Worm (Caenorhabditis elegans) whole organism, young adult: Measurements from ENCODE around the gene srx-31.
A peak's percentile ranks its signal among the peaks of the same experiment; 100 is the strongest.

Source experiments
- B0019.2 ChIP-seq: fragments of 200-800 bp; sonication (Bioruptor generic); conservative IDR thresholded peaks from 2 replicates; pipeline ENCODE4 v1.3.6; 2022; ENCODE audit warnings: missing genetic modification reagents, missing genetic modification characterization, missing compliant biosample characterization
- B0261.1 ChIP-seq: sonication (generic microtip); optimal IDR thresholded peaks from 2 replicates; lab custom pipeline; 2016; ENCODE audit warnings: mild to moderate bottlenecking, missing genetic modification characterization, moderate library complexity, missing compliant biosample characterization
- D2030.7 ChIP-seq: fragments of 200-800 bp; sonication (Bioruptor generic); IDR thresholded peaks from 2 replicates; pipeline ENCODE4 v1.3.6; 2022; ENCODE audit warnings: missing genetic modification reagents, missing genetic modification characterization, missing compliant biosample characterization
- F33H1.4 ChIP-seq: fragments of 200-800 bp; sonication (Bioruptor generic); IDR thresholded peaks from 2 replicates; pipeline ENCODE4 v1.3.6; 2022; ENCODE audit warnings: missing genetic modification reagents, missing genetic modification characterization, missing compliant biosample characterization
- K11D2.4 ChIP-seq: fragments of 200-800 bp; sonication (Bioruptor generic); IDR thresholded peaks from 2 replicates; pipeline ENCODE4 v1.3.6; 2022; ENCODE audit warnings: missing genetic modification reagents, missing genetic modification characterization, missing compliant biosample characterization
- Y53F4B.3 ChIP-seq: fragments of 200-800 bp; sonication (Bioruptor generic); IDR thresholded peaks from 2 replicates; pipeline ENCODE4 v1.3.6; 2022; ENCODE audit warnings: missing genetic modification reagents, missing genetic modification characterization, missing compliant biosample characterization
- Y53G8AR.9 ChIP-seq: fragments of 200-800 bp; sonication (Bioruptor generic); conservative IDR thresholded peaks from 2 replicates; pipeline ENCODE4 v1.3.6; 2022; ENCODE audit warnings: missing genetic modification reagents, missing genetic modification characterization, missing compliant biosample characterization
- Y56A3A.18 ChIP-seq: fragments of 200-800 bp; sonication (Bioruptor generic); IDR thresholded peaks from 2 replicates; pipeline ENCODE4 v1.3.6; 2022; ENCODE audit warnings: missing genetic modification reagents, missing genetic modification characterization, missing compliant biosample characterization
- Y67H2A.10 ChIP-seq: fragments of 200-800 bp; sonication (Bioruptor generic); conservative IDR thresholded peaks from 2 replicates; pipeline ENCODE4 v1.3.6; 2022; ENCODE audit warnings: missing genetic modification reagents, missing genetic modification characterization, missing compliant biosample characterization
- Y79H2A.3 ChIP-seq: fragments of 200-800 bp; sonication (Bioruptor generic); conservative IDR thresholded peaks from 2 replicates; pipeline ENCODE4 v1.3.6; 2022; ENCODE audit warnings: missing genetic modification reagents, missing genetic modification characterization, missing compliant biosample characterization
- akir-1 ChIP-seq: fragments of 200-800 bp; sonication (Bioruptor generic); optimal IDR thresholded peaks from 2 replicates; lab custom pipeline; 2018; ENCODE audit warnings: mild to moderate bottlenecking, missing genetic modification characterization, moderate library complexity, missing compliant biosample characterization
- aptf-3 ChIP-seq: fragments of 200-800 bp; sonication (Bioruptor generic); IDR thresholded peaks from 2 replicates; pipeline ENCODE4 v1.3.6; 2022; ENCODE audit warnings: missing genetic modification characterization, missing compliant biosample characterization
- attf-6 ChIP-seq: fragments of 200-800 bp; sonication (Bioruptor generic); IDR thresholded peaks from 2 replicates; pipeline ENCODE4 v1.3.6; 2022; ENCODE audit warnings: missing genetic modification reagents, missing genetic modification characterization, missing compliant biosample characterization
- bed-1 ChIP-seq: fragments of 200-800 bp; sonication (Bioruptor generic); IDR thresholded peaks from 2 replicates; pipeline ENCODE4 v1.3.6; 2022; ENCODE audit warnings: missing genetic modification reagents, missing genetic modification characterization, missing compliant biosample characterization
- bed-2 ChIP-seq: fragments of 200-800 bp; sonication (Bioruptor generic); IDR thresholded peaks from 2 replicates; pipeline ENCODE4 v1.3.6; 2022; ENCODE audit warnings: missing genetic modification reagents, missing genetic modification characterization, missing compliant biosample characterization
- cebp-1 ChIP-seq, 2 experiments: fragments of 200-800 bp in 1 of 2; sonication (Bioruptor generic) in 1 of 2; sonication (generic microtip) in 1 of 2; IDR thresholded peaks in 1 of 2; optimal IDR thresholded peaks in 1 of 2; 2 replicates each; pipeline versions ENCODE4 v1.3.6 to Lab custom; 2017 to 2022; ENCODE audit warnings: missing compliant biosample characterization in 2 of 2, missing genetic modification characterization in 2 of 2, mild to moderate bottlenecking in 1 of 2, missing genetic modification reagents in 1 of 2, moderate library complexity in 1 of 2
- die-1 ChIP-seq: sonication (generic microtip); optimal IDR thresholded peaks from 2 replicates; lab custom pipeline; 2016; ENCODE audit warnings: missing genotype, mild to moderate bottlenecking, missing genetic modification characterization, missing compliant biosample characterization
- dpff-1 ChIP-seq: sonication (generic microtip); optimal IDR thresholded peaks from 2 replicates; lab custom pipeline; 2017; ENCODE audit warnings: mild to moderate bottlenecking, missing genetic modification characterization, missing compliant biosample characterization
- dpl-1 ChIP-seq: fragments of 150-350 bp; optimal IDR thresholded peaks from 2 replicates; lab custom pipeline; 2014; ENCODE audit warnings: missing biosample characterization, missing genetic modification reagents, missing genetic modification characterization
- ekl-4 ChIP-seq: fragments of 200-800 bp; sonication (Bioruptor generic); IDR thresholded peaks from 2 replicates; pipeline ENCODE4 v1.3.6; 2022; ENCODE audit warnings: missing genetic modification reagents, missing genetic modification characterization, missing compliant biosample characterization
- ets-4 ChIP-seq: fragments of 200-800 bp; sonication (Bioruptor generic); optimal IDR thresholded peaks from 2 replicates; lab custom pipeline; 2018; ENCODE audit warnings: mild to moderate bottlenecking, missing genetic modification characterization, missing compliant biosample characterization
- hmg-1.2 ChIP-seq: fragments of 200-800 bp; sonication (Bioruptor generic); IDR thresholded peaks from 2 replicates; pipeline ENCODE4 v1.3.6; 2022; ENCODE audit warnings: missing genetic modification reagents, missing genetic modification characterization, missing compliant biosample characterization
- hmg-20 ChIP-seq: fragments of 200-800 bp; sonication (Bioruptor generic); IDR thresholded peaks from 2 replicates; pipeline ENCODE4 v1.3.6; 2022; ENCODE audit warnings: missing genetic modification reagents, missing genetic modification characterization, missing compliant biosample characterization
- hrde-1 ChIP-seq: sonication (generic microtip); optimal IDR thresholded peaks from 2 replicates; lab custom pipeline; 2016; ENCODE audit warnings: missing genetic modification characterization, mild to moderate bottlenecking, missing compliant biosample characterization, moderate library complexity, missing genotype, missing genetic modification reagents, borderline replicate concordance
- hsf-1 ChIP-seq: fragments of 200-800 bp; sonication (Bioruptor generic); IDR thresholded peaks from 2 replicates; pipeline ENCODE4 v1.3.6; 2022; ENCODE audit warnings: missing genetic modification reagents, missing genetic modification characterization, missing compliant biosample characterization
- lag-1 ChIP-seq: fragments of 200-800 bp; sonication (Bioruptor generic); IDR thresholded peaks from 2 replicates; pipeline ENCODE4 v1.3.6; 2022; ENCODE audit warnings: missing genetic modification reagents, missing genetic modification characterization, missing compliant biosample characterization
- lin-26 ChIP-seq: fragments of 200-800 bp; sonication (Bioruptor generic); IDR thresholded peaks from 2 replicates; pipeline ENCODE4 v1.3.6; 2022; ENCODE audit warnings: missing genetic modification reagents, missing genetic modification characterization, missing compliant biosample characterization
- lsl-1 ChIP-seq: fragments of 200-800 bp; sonication (Bioruptor generic); optimal IDR thresholded peaks from 2 replicates; lab custom pipeline; 2018; ENCODE audit warnings: mild to moderate bottlenecking, missing genetic modification characterization, moderate library complexity, missing compliant biosample characterization
- madf-6 ChIP-seq: fragments of 200-800 bp; sonication (Bioruptor generic); IDR thresholded peaks from 2 replicates; pipeline ENCODE4 v1.3.6; 2022; ENCODE audit warnings: missing genetic modification reagents, missing genetic modification characterization, missing compliant biosample characterization
- madf-8 ChIP-seq: fragments of 200-800 bp; sonication (Bioruptor generic); conservative IDR thresholded peaks from 2 replicates; pipeline ENCODE4 v1.3.6; 2022; ENCODE audit warnings: missing genetic modification reagents, missing genetic modification characterization, missing compliant biosample characterization
- mcd-1 ChIP-seq: fragments of 200-800 bp; sonication (Bioruptor generic); IDR thresholded peaks from 2 replicates; pipeline ENCODE4 v1.3.6; 2022; ENCODE audit warnings: missing genetic modification reagents, missing genetic modification characterization, missing compliant biosample characterization
- mxl-1 ChIP-seq: sonication (generic microtip); optimal IDR thresholded peaks from 2 replicates; lab custom pipeline; 2016; ENCODE audit warnings: missing genetic modification characterization, missing compliant biosample characterization
- nfyb-1 ChIP-seq: fragments of 200-800 bp; sonication (Bioruptor generic); IDR thresholded peaks from 2 replicates; pipeline ENCODE4 v1.3.6; 2022; ENCODE audit warnings: missing genetic modification reagents, missing genetic modification characterization, missing compliant biosample characterization
- repo-1 ChIP-seq: sonication (generic microtip); optimal IDR thresholded peaks from 2 replicates; lab custom pipeline; 2017; ENCODE audit warnings: mild to moderate bottlenecking, missing genetic modification characterization, missing compliant biosample characterization
- rpc-1 ChIP-seq, 2 experiments: fragments of 150-350 bp in 1 of 2; sonication (generic microtip) in 1 of 2; optimal IDR thresholded peaks; 2 replicates each; lab custom pipeline; 2014 to 2018; ENCODE audit warnings: missing biosample characterization in 1 of 2, missing genetic modification characterization in 1 of 2, missing genetic modification reagents in 1 of 2, missing genotype in 1 of 2
- snpc-1.1 ChIP-seq: sonication (generic microtip); optimal IDR thresholded peaks from 2 replicates; lab custom pipeline; 2017; ENCODE audit warnings: missing genetic modification characterization, mild to moderate bottlenecking, missing compliant biosample characterization, antibody characterized with exemption, moderate library complexity, missing genotype, missing genetic modification reagents; ENCODE audit not compliant: insufficient read depth
- tbp1 ChIP-seq: fragments of 200-800 bp; sonication (Bioruptor generic); optimal IDR thresholded peaks from 2 replicates; lab custom pipeline; 2018; ENCODE audit warnings: mild to moderate bottlenecking, missing genetic modification characterization, missing compliant biosample characterization
- xnd-1 ChIP-seq: sonication (generic microtip); optimal IDR thresholded peaks from 2 replicates; lab custom pipeline; 2016; ENCODE audit warnings: missing genotype, missing genetic modification reagents, missing genetic modification characterization, missing compliant biosample characterization
- ztf-18 ChIP-seq: sonication (generic microtip); optimal IDR thresholded peaks from 2 replicates; lab custom pipeline; 2016; ENCODE audit warnings: missing genotype, mild to moderate bottlenecking, missing genetic modification characterization, missing compliant biosample characterization
- ztf-22 ChIP-seq: fragments of 200-800 bp; sonication (Bioruptor generic); optimal IDR thresholded peaks from 2 replicates; lab custom pipeline; 2018; ENCODE audit warnings: mild to moderate bottlenecking, missing genetic modification characterization, moderate library complexity, missing compliant biosample characterization
- ztf-6 ChIP-seq: fragments of 200-800 bp; sonication (Bioruptor generic); IDR thresholded peaks from 2 replicates; pipeline ENCODE4 v1.3.6; 2022; ENCODE audit warnings: missing genetic modification reagents, missing genetic modification characterization, missing compliant biosample characterization

srx-31 gene

DNA sequence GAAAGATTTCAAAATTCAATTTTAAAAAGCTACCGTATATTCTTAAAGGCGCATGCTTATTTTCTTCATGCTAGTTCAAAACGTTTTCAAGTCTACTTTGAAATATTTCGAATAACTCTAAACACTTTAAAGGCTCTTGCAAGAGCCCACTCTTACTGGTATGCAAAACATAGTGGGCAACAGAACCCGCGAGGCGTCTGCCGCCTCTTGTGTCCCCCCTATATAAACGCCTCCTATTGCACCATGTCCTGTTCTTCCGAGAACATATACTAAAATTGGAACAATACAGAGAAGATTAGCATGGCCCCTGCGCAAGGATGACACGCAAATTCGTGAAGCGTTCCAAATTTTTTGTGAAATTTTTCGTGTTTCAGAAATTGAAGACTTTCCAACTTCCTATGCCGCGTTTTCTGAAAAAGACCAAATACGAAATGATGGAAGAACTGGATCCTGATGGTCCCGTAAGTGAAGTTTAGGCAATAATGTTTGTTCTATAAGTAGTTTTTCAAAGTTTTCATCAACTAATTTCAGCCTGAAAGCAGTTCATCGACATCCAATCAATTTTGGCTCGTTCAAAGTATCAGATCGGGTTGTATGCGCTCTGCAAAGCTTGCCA, 36.1 kb upstream of the srx-31 start (continued):
- TF ChIP-seq tbp1 (GFP tag; lab: Kevin White, UChicago) (peak; percentile 79), xnd-1 (peak; percentile 32), rpc-1 (optimal IDR thresholded peaks at IDR 0.05; lab: Kevin White, UChicago) (peak; percentile 54), rpc-1 (tag; optimal IDR thresholded peaks at IDR 0.05; lab: Kevin White, UChicago) (peak; percentile 74), Y56A3A.18 (peak; percentile 84), attf-6 (0 out of 2 replicates have a peak, but pooled peaks have one; percentile 31), aptf-3 (GFP tag; lab: Robert Waterston, UW) (no peak), hmg-1.2 (GFP tag; lab: Robert Waterston, UW) (peak; percentile 98), lin-26 (GFP tag; lab: Robert Waterston, UW) (peak; percentile 83), Y67H2A.10 (no peak), hmg-20 (0 out of 2 replicates have a peak, but pooled peaks have one; percentile 67), ets-4 (GFP tag; lab: Kevin White, UChicago) (no peak), nfyb-1 (no peak), lsl-1 (GFP tag; lab: Kevin White, UChicago) (peak; percentile 7), mcd-1 (GFP tag; lab: Robert Waterston, UW) (peak; percentile 69), dpff-1 (tag; lab: Kevin White, UChicago) (no peak), ekl-4 (peak; percentile 38; the same call in 1 of the 2 replicates), F33H1.4 (GFP tag; lab: Robert Waterston, UW) (0 out of 2 replicates have a peak, but pooled peaks have one; percentile 17), hsf-1 (GFP tag; lab: Robert Waterston, UW) (peak; percentile 66; the same call in 1 of the 2 replicates), madf-6 (GFP tag; lab: Robert Waterston, UW) (peak; percentile 81), hrde-1 (tag; lab: Kevin White, UChicago) (no peak), D2030.7 (peak; percentile 56; the same call in 1 of the 2 replicates), Y53G8AR.9 (0 out of 2 replicates have a peak, but pooled peaks have one; percentile 51), ztf-6 (GFP tag; lab: Robert Waterston, UW) (0 out of 2 replicates have a peak, but pooled peaks have one; percentile 51), Y79H2A.3 (GFP tag; lab: Robert Waterston, UW) (no peak), madf-8 (GFP tag; lab: Robert Waterston, UW) (peak; percentile 54), B0261.1 (tag; lab: Kevin White, UChicago) (peak; percentile 55), mxl-1 (tag; lab: Kevin White, UChicago) (peak; percentile 32), cebp-1 (GFP tag; IDR thresholded peaks at IDR 0.05; lab: Robert Waterston, UW) (no peak), cebp-1 (tag; optimal IDR thresholded peaks at IDR 0.05; lab: Kevin White, UChicago) (no peak), dpl-1 (GFP tag; lab: Kevin White, UChicago) (no peak)

DNA sequence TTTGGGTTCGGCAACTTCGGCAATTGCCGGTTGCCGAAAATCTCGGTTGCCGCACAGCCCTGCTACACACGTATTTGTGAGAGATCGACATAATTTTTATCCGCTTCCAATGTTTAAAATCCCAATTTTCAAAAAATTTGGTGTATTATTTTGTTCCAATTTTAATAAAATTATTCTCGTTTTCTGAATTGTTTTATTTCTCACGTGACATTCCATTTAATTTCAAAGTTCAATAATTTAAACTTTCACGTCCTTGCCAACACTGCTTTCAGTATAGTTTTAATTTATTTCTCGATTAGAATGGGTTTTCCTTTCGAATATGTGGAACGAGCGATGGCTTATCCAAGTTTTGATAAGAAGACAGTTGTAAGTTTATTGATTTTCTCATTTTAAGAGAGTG, 33.7 kb upstream of the srx-31 start, which contains the start of gene K09C6.2:
K09C6.2 (plus strand) TSS at position 301 of the 400 bp plus-strand sequence.
- TF ChIP-seq Y53F4B.3 (GFP tag; lab: Robert Waterston, UW) (no peak), madf-8 (GFP tag; lab: Robert Waterston, UW) (no peak), bed-2 (no peak), lag-1 (no peak), K11D2.4 (GFP tag; lab: Robert Waterston, UW) (no peak), bed-1 (no peak), snpc-1.1 (tag; lab: Kevin White, UChicago) (no peak), Y79H2A.3 (GFP tag; lab: Robert Waterston, UW) (no peak), akir-1 (GFP tag; lab: Kevin White, UChicago) (no peak), ztf-22 (GFP tag; lab: Kevin White, UChicago) (no peak), repo-1 (tag; lab: Kevin White, UChicago) (no peak), B0019.2 (no peak), ztf-18 (no peak), die-1 (tag; lab: Kevin White, UChicago) (no peak)
